Fruit fly (Drosophila melanogaster) whole organism: ENCODE measurements around the gene CG44174.

Source experiments
- Dll ChIP-seq: fragments of >200 bp; optimal IDR thresholded peaks from 2 replicates; lab custom pipeline; 2017
- EcR ChIP-seq, 2 experiments: fragments of >200 bp; optimal IDR thresholded peaks; 2 replicates each; lab custom pipeline; 2017; ENCODE audit warnings: missing biosample characterization in 2 of 2, missing genetic modification characterization in 2 of 2, missing genetic modification reagents in 2 of 2
- usp ChIP-seq: fragments of >200 bp; optimal IDR thresholded peaks from 2 replicates; lab custom pipeline; 2017; ENCODE audit warnings: missing biosample characterization, missing genetic modification characterization, mixed read lengths

- TF ChIP-seq EcR (GFP tag; optimal IDR thresholded peaks at IDR 0.05; lab: Kevin White, UChicago): no peak
- no peak for TF ChIP-seq usp (GFP tag; lab: Kevin White, UChicago)
- TF ChIP-seq Dll (lab: Kevin White, UChicago): no peak
These were observed 38.0 kb upstream of the CG44174 start for dm6 chr3R:19335482-19335881.
